Worm (Caenorhabditis elegans): Measurements from ENCODE around the gene cank-26.

Gene cank-26

DNA sequence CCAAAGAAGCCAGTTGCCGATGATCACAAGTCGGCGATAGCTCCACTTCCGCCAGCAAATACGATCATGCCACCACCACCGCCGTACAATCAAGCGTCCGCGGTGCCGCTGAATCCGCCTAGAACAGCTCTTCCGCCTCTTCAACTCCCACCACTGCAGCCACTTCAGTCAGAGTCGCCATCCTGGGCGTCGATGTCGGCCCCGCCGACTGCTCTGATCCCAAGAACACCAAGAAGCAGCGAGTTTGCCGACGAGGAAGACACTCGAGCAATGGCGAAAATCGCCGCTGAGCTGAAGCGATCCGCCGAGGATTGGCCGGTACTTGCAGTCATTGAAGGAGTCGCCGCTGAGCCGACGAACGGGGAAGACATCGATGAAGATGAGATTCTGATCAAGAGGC, 6.8 kb downstream of the cank-26 start:
- TF ChIP-seq aha-1 (tag) = peak; percentile 11
- TF ChIP-seq set-16 (GFP tag; IDR thresholded peaks at IDR 0.05) = peak; percentile 90
- no peak for TF ChIP-seq ama-1 (optimal IDR thresholded peaks at IDR 0.05)

DNA sequence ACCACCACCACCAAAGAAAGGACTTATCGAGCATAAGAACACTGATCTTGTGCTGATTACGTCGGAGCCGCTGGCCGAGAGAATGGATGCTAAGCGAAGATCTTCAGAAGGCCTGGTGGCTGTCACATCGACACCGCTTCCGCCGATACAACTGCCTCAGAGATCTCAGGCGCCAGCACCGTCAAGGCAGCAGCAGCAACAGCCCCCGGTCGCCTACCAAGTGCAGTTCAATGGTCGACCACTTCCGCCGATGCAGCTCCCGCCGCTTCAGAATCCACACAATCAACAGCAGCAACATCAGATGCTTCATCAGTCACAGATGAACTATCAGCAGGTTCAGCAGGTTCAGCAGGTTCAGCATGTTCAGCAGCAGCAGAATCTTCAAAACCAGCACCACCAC, 7.8 kb downstream of the cank-26 start:
- peak; percentile 45 for TF ChIP-seq aha-1 (tag)
- peak; percentile 69 for TF ChIP-seq set-16 (GFP tag; IDR thresholded peaks at IDR 0.05)
- TF ChIP-seq ctbp-1 (GFP tag; IDR thresholded peaks at IDR 0.05) = no peak
- no peak for TF ChIP-seq mdt-29 (GFP tag; IDR thresholded peaks at IDR 0.05)

DNA sequence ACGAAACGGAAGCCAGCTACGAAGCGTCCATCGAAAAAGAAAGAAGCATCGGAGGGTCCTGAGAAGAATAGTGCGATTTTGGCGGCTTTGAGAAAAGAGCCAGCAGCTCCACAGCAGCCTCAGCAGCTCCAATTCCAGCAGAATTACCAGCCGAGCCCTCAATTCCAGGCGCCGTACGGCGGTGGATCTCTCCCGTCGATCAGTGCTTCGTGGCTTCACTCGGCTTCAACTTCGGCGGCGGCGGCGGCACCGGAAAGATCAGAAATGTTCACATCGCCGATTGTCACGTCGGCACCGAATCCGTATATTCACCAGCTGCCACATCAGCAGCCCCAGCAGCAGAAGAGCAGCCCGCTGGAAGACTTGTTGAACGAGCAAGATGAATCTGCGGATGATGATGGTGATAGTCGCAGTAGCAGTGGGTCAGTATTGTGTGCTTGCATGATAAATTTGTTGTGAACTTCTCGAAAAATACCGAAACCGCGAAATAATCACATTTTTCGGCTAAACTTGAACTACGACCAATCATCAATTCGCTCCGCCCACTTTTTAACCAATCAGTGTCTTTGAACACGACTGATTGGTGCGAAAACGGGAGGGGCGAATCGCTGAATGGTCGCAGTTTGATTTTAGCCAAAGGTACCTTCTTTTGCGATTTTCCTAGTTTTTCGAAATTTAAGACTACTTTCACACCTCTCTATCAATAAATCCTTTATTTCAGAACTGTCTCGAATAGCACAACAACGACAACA, 9.0 kb downstream of the cank-26 start:
- TF ChIP-seq nhr-48 (tag; optimal IDR thresholded peaks at IDR 0.05) (no peak), nhr-111 (GFP tag; optimal IDR thresholded peaks at IDR 0.05) (no peak), F44E2.7 (GFP tag; IDR thresholded peaks at IDR 0.05) (no peak), daf-8 (GFP tag; IDR thresholded peaks at IDR 0.05) (no peak), F26F4.8 (GFP tag; conservative IDR thresholded peaks at IDR 0.05) (no peak), rbr-2 (tag; optimal IDR thresholded peaks at IDR 0.05) (no peak), jun-1 (tag; optimal IDR thresholded peaks at IDR 0.05) (no peak), tag-97 (GFP tag; IDR thresholded peaks at IDR 0.05) (no peak), sdz-12 (GFP tag; optimal IDR thresholded peaks at IDR 0.05) (no peak), lin-15B (tag; optimal IDR thresholded peaks at IDR 0.05) (no peak), dmd-6 (GFP tag; IDR thresholded peaks at IDR 0.05) (no peak), set-16 (GFP tag; IDR thresholded peaks at IDR 0.05) (peak; percentile 93), zfp-3 (GFP tag; conservative IDR thresholded peaks at IDR 0.05) (no peak), nhr-11 (tag; optimal IDR thresholded peaks at IDR 0.05) (no peak), ceh-44 (GFP tag; IDR thresholded peaks at IDR 0.05) (no peak), lin-39 (tag; optimal IDR thresholded peaks at IDR 0.05) (no peak), madf-5 (GFP tag; IDR thresholded peaks at IDR 0.05) (no peak), mxl-3 (GFP tag; optimal IDR thresholded peaks at IDR 0.05) (no peak), nhr-42 (GFP tag; IDR thresholded peaks at IDR 0.05) (no peak), pqm-1 (tag; optimal IDR thresholded peaks at IDR 0.05) (no peak), arid-1 (GFP tag; conservative IDR thresholded peaks at IDR 0.05) (0 out of 2 replicates have a peak, but pooled peaks have one; percentile 46), unc-62 (GFP tag; optimal IDR thresholded peaks at IDR 0.05 in 1 of 2) (peak in 1 of 2 experiments; percentile 41), unc-62 (tag; optimal IDR thresholded peaks at IDR 0.05) (no peak), snpc-4 (tag; optimal IDR thresholded peaks at IDR 0.05) (no peak)

DNA sequence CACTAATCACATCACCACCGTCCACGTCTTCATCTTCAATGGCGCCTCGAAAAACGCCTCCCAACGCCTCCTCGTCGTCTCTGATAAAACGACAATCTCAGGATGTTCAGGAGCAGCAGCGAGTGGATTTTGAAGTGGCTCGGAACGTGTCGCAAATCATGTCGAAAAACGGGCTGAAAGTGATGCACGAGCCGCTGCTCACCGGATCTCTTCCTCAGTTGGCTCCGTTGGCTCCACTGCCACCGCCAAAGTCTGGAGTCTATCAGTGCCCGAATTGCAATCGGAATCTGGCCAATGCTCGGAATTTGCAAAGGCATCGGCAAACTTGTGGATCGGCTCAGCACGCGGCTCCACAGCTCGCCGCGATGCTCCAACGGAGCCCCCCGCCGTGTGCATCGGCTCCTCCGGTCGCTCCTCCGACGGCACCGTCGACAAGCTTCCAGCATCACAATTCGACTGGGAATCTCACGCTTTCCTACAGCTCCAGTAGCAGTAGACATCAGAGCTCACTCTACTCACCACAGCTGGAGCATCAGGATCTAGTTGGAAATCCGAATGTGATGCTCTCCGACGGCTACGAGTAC, 10.5 kb downstream of the cank-26 start:
- TF ChIP-seq set-16 (GFP tag; IDR thresholded peaks at IDR 0.05) = peak; percentile 94
- no peak for TF ChIP-seq aly-2 (tag; optimal IDR thresholded peaks at IDR 0.05)
- TF ChIP-seq zag-1 (tag; optimal IDR thresholded peaks at IDR 0.05) = no peak
- TF ChIP-seq mxl-3 (GFP tag; optimal IDR thresholded peaks at IDR 0.05) = no peak
- no peak for TF ChIP-seq pqm-1 (tag; optimal IDR thresholded peaks at IDR 0.05)
- TF ChIP-seq mdt-29 (GFP tag; IDR thresholded peaks at IDR 0.05) = no peak
- TF ChIP-seq ceh-28 (tag; optimal IDR thresholded peaks at IDR 0.05) = no peak
- no peak for TF ChIP-seq vab-7 (GFP tag; IDR thresholded peaks at IDR 0.05)
- peak; percentile 96 for TF ChIP-seq aha-1 (tag)
- TF ChIP-seq mes-2 (tag; optimal IDR thresholded peaks at IDR 0.05; ENCODE audit: poor library complexity, severe bottlenecking) = no peak
- no peak for TF ChIP-seq hlh-11 (tag; optimal IDR thresholded peaks at IDR 0.05)

DNA sequence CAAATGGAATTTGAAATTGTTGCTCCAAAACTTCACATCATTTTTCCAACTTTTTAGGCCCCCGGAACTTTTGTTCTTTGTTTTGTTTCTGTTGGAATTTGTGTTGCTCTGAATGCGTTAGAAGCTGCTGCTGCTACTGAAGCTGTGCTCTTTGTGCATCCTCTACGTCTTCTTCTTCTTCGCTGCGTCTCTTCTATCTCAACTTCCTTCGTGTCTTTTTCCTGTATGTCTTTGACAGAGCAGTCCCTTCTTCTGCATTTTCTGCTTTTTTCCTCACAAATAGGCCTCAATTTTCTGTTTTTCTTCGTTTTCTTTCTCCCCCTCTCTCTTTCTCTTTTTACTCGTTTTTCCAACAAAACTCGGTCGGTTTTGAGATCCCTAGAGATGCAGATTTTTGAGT, 13.6 kb downstream of the cank-26 start:
- TF ChIP-seq hmg-1.1 (GFP tag; IDR thresholded peaks at IDR 0.05) (0 out of 2 replicates have a peak, but pooled peaks have one; percentile 30), set-16 (GFP tag; IDR thresholded peaks at IDR 0.05) (peak; percentile 23; the same call in 1 of the 2 replicates), F49E8.2 (tag; optimal IDR thresholded peaks at IDR 0.05; ENCODE audit: borderline replicate concordance) (no peak), dmd-8 (GFP tag; IDR thresholded peaks at IDR 0.05) (no peak), mep-1 (tag; optimal IDR thresholded peaks at IDR 0.05) (peak; percentile 5)

Data from whole organism, L4 larva.